Fruit fly (Drosophila melanogaster): ENCODE measurements around the gene Dbp21E2.

- no peak for TF ChIP-seq CG6808 (GFP tag; optimal IDR thresholded peaks at IDR 0.05)
- no peak for TF ChIP-seq topi (GFP tag; optimal IDR thresholded peaks at IDR 0.05)
- TF ChIP-seq CG11762 (GFP tag; optimal IDR thresholded peaks at IDR 0.05; ENCODE audit: insufficient read depth), result no peak
- TF ChIP-seq CG8632 (GFP tag; optimal IDR thresholded peaks at IDR 0.05), result no peak
- no peak for TF ChIP-seq dsx (GFP tag; optimal IDR thresholded peaks at IDR 0.05; ENCODE audit: poor library complexity, severe bottlenecking)
- TF ChIP-seq pdm3 (GFP tag; optimal IDR thresholded peaks at IDR 0.05), result no peak
- no peak for TF ChIP-seq CG6792 (GFP tag; optimal IDR thresholded peaks at IDR 0.05)
- TF ChIP-seq CG9139 (GFP tag; optimal IDR thresholded peaks at IDR 0.05), result no peak
- no peak for TF ChIP-seq OdsH (GFP tag; optimal IDR thresholded peaks at IDR 0.05)
Measured at dm6 chr2L:821242-821985, 10.0 kb downstream of the Dbp21E2 start, which contains the start of gene CG3662.
